Worm (Caenorhabditis elegans): ENCODE results near the gene cld-1.

The cld-1 gene

DNA sequence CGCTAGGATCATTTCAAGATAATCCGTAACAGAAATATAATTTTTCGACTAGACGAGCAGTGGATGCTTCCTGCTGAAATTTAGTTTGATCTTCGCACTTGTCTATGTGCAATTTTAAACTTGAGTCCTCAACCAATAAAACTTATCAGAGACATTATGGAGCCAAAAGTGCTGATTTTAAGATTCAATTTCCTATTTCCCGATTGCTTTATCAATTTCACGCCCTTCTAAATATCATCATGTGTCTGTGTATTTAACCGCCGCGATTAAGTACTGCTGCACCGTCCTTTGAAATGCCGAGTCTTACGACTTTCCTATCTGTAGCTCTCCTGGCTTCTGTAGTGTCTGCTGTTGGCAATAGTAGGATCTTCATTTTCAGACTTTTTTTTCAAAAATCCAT, 15.0 kb downstream of the cld-1 start, which contains the start of gene C32H11.4:
Gene C32H11.4, plus strand, starts transcription at position 238 of the 400 bp plus-strand sequence.
- TF ChIP-seq nhr-28 (tag; optimal IDR thresholded peaks at IDR 0.05) (no peak), unc-39 (tag; optimal IDR thresholded peaks at IDR 0.05) (no peak), ces-1 (GFP tag; optimal IDR thresholded peaks at IDR 0.05) (no peak), M03D4.4 (tag; optimal IDR thresholded peaks at IDR 0.05) (no peak), mep-1 (tag; optimal IDR thresholded peaks at IDR 0.05) (no peak), nhr-237 (tag; optimal IDR thresholded peaks at IDR 0.05) (no peak), lin-13 (tag; optimal IDR thresholded peaks at IDR 0.05) (no peak), hlh-1 (tag; optimal IDR thresholded peaks at IDR 0.05) (no peak)

DNA sequence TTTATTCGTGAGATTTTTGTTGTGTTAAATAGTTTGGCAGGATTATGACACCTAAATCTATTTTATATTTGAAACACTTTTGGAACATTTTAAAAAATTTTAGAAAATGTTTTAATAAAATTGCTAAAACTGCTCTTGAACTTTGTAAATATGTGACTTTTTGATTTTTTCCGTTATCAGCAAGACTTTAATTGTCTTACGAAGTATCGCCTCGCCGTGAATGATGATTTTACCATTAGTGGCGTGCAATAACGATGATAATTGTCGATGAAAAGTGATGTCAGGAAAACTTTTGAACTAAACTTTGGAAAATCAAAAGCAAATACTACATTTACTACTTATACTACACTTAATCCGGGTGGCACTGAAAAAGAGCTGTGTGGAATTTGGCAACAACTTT, 15.5 kb downstream of the cld-1 start:
- TF ChIP-seq unc-39 (tag; optimal IDR thresholded peaks at IDR 0.05) (no peak), mab-5 (tag; optimal IDR thresholded peaks at IDR 0.05) (no peak), sem-2 (GFP tag; optimal IDR thresholded peaks at IDR 0.05) (no peak), pha-4 (tag; optimal IDR thresholded peaks at IDR 0.05) (no peak), ceh-43 (GFP tag; optimal IDR thresholded peaks at IDR 0.05) (no peak)

- TF ChIP-seq M03D4.4 (tag; optimal IDR thresholded peaks at IDR 0.05), result no peak
These were observed 17.8 kb downstream of the cld-1 start, which contains the start of gene C32H11.3 for ce11 chrIV:12918256-12918655. Gene C32H11.3, plus strand, starts transcription at chrIV:12918556.

ce11 chrIV:12915479-12915878, 20.6 kb downstream of the cld-1 start, which contains the start of gene srz-15:
Gene srz-15, plus strand, starts transcription at chrIV:12915779.
- TF ChIP-seq ceh-83 (GFP tag; optimal IDR thresholded peaks at IDR 0.05) (no peak), M03D4.4 (tag; optimal IDR thresholded peaks at IDR 0.05) (no peak), unc-62 (GFP tag; optimal IDR thresholded peaks at IDR 0.05) (no peak), ham-2 (GFP tag; optimal IDR thresholded peaks at IDR 0.05) (no peak), nhr-12 (tag; optimal IDR thresholded peaks at IDR 0.05) (no peak), unc-120 (tag; optimal IDR thresholded peaks at IDR 0.05; ENCODE audit: poor library complexity, severe bottlenecking) (no peak), lin-32 (GFP tag; optimal IDR thresholded peaks at IDR 0.05) (no peak), elt-3 (tag; optimal IDR thresholded peaks at IDR 0.05) (no peak), zip-8 (tag; optimal IDR thresholded peaks at IDR 0.05) (no peak), unc-39 (tag; optimal IDR thresholded peaks at IDR 0.05) (no peak), mab-5 (tag; optimal IDR thresholded peaks at IDR 0.05) (no peak), bed-3 (GFP tag; optimal IDR thresholded peaks at IDR 0.05) (no peak), elt-1 (tag; optimal IDR thresholded peaks at IDR 0.05; ENCODE audit: borderline replicate concordance, insufficient read depth) (no peak)

ce11 chrIV:12914532-12915019, 21.5 kb downstream of the cld-1 start, which contains the start of gene irg-6:
Gene irg-6, minus strand, starts transcription at chrIV:12914969.
- TF ChIP-seq snpc-4 (tag; optimal IDR thresholded peaks at IDR 0.05), result no peak
- TF ChIP-seq mls-2 (tag; optimal IDR thresholded peaks at IDR 0.05), result no peak
- no peak for TF ChIP-seq ztf-11 (tag; optimal IDR thresholded peaks at IDR 0.05)
- TF ChIP-seq lin-13 (tag; optimal IDR thresholded peaks at IDR 0.05), result no peak
- TF ChIP-seq nhr-76 (tag; optimal IDR thresholded peaks at IDR 0.05), result no peak
- no peak for TF ChIP-seq ceh-39 (tag; optimal IDR thresholded peaks at IDR 0.05)
- no peak for TF ChIP-seq zip-8 (tag; optimal IDR thresholded peaks at IDR 0.05)
- no peak for TF ChIP-seq elt-1 (tag; optimal IDR thresholded peaks at IDR 0.05; ENCODE audit: borderline replicate concordance, insufficient read depth)
- no peak for TF ChIP-seq drap-1 (GFP tag; optimal IDR thresholded peaks at IDR 0.05)
- no peak for TF ChIP-seq tbx-8 (GFP tag; optimal IDR thresholded peaks at IDR 0.05)
- TF ChIP-seq sem-2 (GFP tag; optimal IDR thresholded peaks at IDR 0.05), result no peak
- TF ChIP-seq unc-39 (tag; optimal IDR thresholded peaks at IDR 0.05), result no peak
- no peak for TF ChIP-seq elt-3 (tag; optimal IDR thresholded peaks at IDR 0.05)
- no peak for TF ChIP-seq sptf-1 (tag; optimal IDR thresholded peaks at IDR 0.05)
- TF ChIP-seq nhr-2 (tag; optimal IDR thresholded peaks at IDR 0.05), result no peak
- TF ChIP-seq mep-1 (tag; optimal IDR thresholded peaks at IDR 0.05), result no peak

DNA sequence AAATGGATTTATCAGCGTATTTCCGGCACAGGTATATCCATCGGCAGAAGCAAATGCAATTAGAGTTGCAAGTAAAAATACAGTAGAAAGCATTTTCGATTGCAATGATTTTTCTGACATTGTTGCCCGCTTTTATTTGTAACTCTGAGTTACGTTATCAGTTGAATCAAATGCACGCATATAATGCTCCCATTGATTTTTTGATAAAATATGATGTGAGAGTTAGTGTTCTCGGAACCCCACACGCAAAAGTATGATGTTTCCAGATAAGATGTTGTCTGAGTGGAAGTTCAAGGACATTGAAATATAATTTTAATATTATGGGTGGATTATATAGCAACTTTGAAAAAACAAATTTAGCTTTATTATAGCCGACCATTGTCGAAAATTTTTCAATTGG, 24.1 kb downstream of the cld-1 start, which contains the start of gene K08D8.5:
Gene K08D8.5, minus strand, starts transcription at position 140 of the 400 bp plus-strand sequence.
- TF ChIP-seq hlh-1 (tag; optimal IDR thresholded peaks at IDR 0.05), result no peak
- no peak for TF ChIP-seq drap-1 (GFP tag; optimal IDR thresholded peaks at IDR 0.05)
- TF ChIP-seq unc-120 (tag; optimal IDR thresholded peaks at IDR 0.05; ENCODE audit: poor library complexity, severe bottlenecking), result no peak
- no peak for TF ChIP-seq nhr-237 (tag; optimal IDR thresholded peaks at IDR 0.05)
- TF ChIP-seq mab-5 (tag; optimal IDR thresholded peaks at IDR 0.05), result no peak
- TF ChIP-seq ham-2 (GFP tag; optimal IDR thresholded peaks at IDR 0.05), result no peak
- TF ChIP-seq unc-62 (GFP tag; optimal IDR thresholded peaks at IDR 0.05), result no peak
- TF ChIP-seq ceh-39 (tag; optimal IDR thresholded peaks at IDR 0.05), result no peak
- no peak for TF ChIP-seq flh-1 (GFP tag; optimal IDR thresholded peaks at IDR 0.05)
- TF ChIP-seq ceh-83 (GFP tag; optimal IDR thresholded peaks at IDR 0.05), result no peak
- no peak for TF ChIP-seq ceh-43 (GFP tag; optimal IDR thresholded peaks at IDR 0.05)
- TF ChIP-seq ztf-11 (tag; optimal IDR thresholded peaks at IDR 0.05), result no peak
- TF ChIP-seq elt-1 (tag; optimal IDR thresholded peaks at IDR 0.05; ENCODE audit: borderline replicate concordance, insufficient read depth), result no peak
- no peak for TF ChIP-seq lin-32 (GFP tag; optimal IDR thresholded peaks at IDR 0.05)
- TF ChIP-seq lsy-2 (tag; optimal IDR thresholded peaks at IDR 0.05), result no peak
- no peak for TF ChIP-seq mep-1 (tag; optimal IDR thresholded peaks at IDR 0.05)
- TF ChIP-seq blmp-1 (tag; optimal IDR thresholded peaks at IDR 0.05), result no peak
- TF ChIP-seq nhr-28 (tag; optimal IDR thresholded peaks at IDR 0.05), result no peak
- no peak for TF ChIP-seq tbx-8 (GFP tag; optimal IDR thresholded peaks at IDR 0.05)
